Fruit fly (Drosophila melanogaster): ENCODE results near the gene Ranbp21.

DNA sequence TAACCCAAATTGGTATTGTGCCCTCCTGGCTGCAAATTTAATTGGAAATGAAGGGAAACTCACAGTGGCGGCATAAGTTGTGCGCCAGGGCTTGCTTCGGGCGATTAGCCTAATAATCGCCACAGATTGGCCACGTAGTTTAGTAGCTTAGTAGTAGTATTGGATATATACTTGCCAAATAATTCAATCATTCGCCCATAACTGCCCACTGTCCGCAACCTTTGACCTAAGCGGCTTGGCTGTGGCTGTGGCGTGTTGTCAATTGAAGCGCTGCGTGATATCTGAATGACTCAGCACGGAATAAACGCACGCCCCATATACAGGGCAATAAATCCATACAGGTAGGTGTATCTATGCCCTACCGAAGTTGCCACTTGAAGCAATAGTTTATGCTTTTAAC is 45.1 kb downstream of the Ranbp21 start:
- TF ChIP-seq Blimp-1 (GFP tag; optimal IDR thresholded peaks at IDR 0.05): no peak
- no peak for TF ChIP-seq Eip75B (GFP tag; optimal IDR thresholded peaks at IDR 0.05)
- no peak for TF ChIP-seq CG8319 (GFP tag; optimal IDR thresholded peaks at IDR 0.05)

All from whole organism, prepupa.